Fruit fly (Drosophila melanogaster): ENCODE measurements around the gene Ras64B.
A peak's percentile ranks its signal among the peaks of the same experiment; 100 is the strongest.

Ras64B gene

DNA sequence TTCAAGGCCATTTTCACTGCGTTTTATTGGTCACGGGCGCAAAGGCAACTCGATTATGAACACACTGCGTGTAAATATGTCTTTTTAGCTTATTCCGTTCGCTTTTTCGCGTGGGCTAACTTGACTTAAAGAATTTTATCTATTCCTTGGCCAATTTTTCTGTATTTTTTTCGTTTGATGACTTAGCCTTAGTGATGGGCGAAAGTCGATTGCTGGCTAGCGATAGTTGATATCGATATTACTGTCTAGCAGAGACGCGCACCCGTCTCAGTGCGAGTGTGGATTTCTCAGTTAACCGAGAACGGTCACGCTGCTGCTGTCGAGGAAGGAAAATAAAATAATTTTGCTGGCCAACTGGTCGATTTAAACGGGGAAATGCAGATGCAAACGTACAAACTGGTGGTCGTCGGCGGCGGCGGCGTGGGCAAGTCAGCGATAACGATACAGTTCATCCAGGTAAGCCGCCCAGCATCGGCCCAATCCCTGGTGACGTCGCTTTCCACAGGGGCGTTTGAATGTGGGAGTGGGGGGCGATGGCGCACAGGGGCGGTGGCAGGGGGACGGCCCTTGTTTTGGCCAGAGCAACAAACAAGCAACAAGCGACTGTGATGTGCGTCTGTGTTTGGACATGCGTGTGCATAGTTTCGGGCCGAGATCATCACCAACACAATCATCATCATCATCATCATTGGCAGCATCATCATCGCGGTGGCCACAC, at the start of gene Ras64B, which contains the start of gene Rop (continued):
- TF ChIP-seq CG3281 (GFP tag; optimal IDR thresholded peaks at IDR 0.05) (no peak), grn (GFP tag; optimal IDR thresholded peaks at IDR 0.05) (no peak), tx (GFP tag; optimal IDR thresholded peaks at IDR 0.05) (no peak), CG4854 (GFP tag; optimal IDR thresholded peaks at IDR 0.05) (peak; percentile 13), ranshi (GFP tag; IDR thresholded peaks at IDR 0.05) (no peak), CG17385 (GFP tag; optimal IDR thresholded peaks at IDR 0.05) (no peak), Side (GFP tag; optimal IDR thresholded peaks at IDR 0.05) (no peak), knrl (GFP tag; IDR thresholded peaks at IDR 0.05; ENCODE audit: partially characterized antibody) (peak; percentile 82), Hey (tag; optimal IDR thresholded peaks at IDR 0.05) (no peak), B-H1 (GFP tag; IDR thresholded peaks at IDR 0.05) (no peak), caup (GFP tag; optimal IDR thresholded peaks at IDR 0.05; ENCODE audit: severe bottlenecking) (peak; percentile 40), ara (GFP tag; IDR thresholded peaks at IDR 0.05) (no peak), CG8765 (GFP tag; IDR thresholded peaks at IDR 0.05) (no peak), trem (tag; optimal IDR thresholded peaks at IDR 0.05) (peak; percentile 74), CoRest (tag; optimal IDR thresholded peaks at IDR 0.05) (peak; percentile 15), repo (GFP tag; optimal IDR thresholded peaks at IDR 0.05) (no peak), trh (GFP tag; optimal IDR thresholded peaks at IDR 0.05) (no peak), CHES-1-like (GFP tag; optimal IDR thresholded peaks at IDR 0.05) (peak; percentile 75), CG9609 (GFP tag; optimal IDR thresholded peaks at IDR 0.05) (no peak), CG5953 (GFP tag; IDR thresholded peaks at IDR 0.05) (no peak), Drgx (GFP tag; IDR thresholded peaks at IDR 0.05) (no peak), CG15514 (GFP tag; optimal IDR thresholded peaks at IDR 0.05) (peak; percentile 79), Hsf (GFP tag; optimal IDR thresholded peaks at IDR 0.05) (no peak), slbo (GFP tag; IDR thresholded peaks at IDR 0.05) (peak; percentile 13; the same call in 1 of the 2 replicates), sug (tag; optimal IDR thresholded peaks at IDR 0.05) (peak; percentile 49), CG17912 (GFP tag; optimal IDR thresholded peaks at IDR 0.05) (no peak), CG10431 (GFP tag; optimal IDR thresholded peaks at IDR 0.05) (no peak), Lpt (GFP tag; optimal IDR thresholded peaks at IDR 0.05) (no peak), fd3F (GFP tag; optimal IDR thresholded peaks at IDR 0.05) (no peak), cas (GFP tag; IDR thresholded peaks at IDR 0.05) (no peak), ken (GFP tag; IDR thresholded peaks at IDR 0.05) (no peak), gfzf (GFP tag; optimal IDR thresholded peaks at IDR 0.05) (peak; percentile 97), CG12942 (GFP tag; optimal IDR thresholded peaks at IDR 0.05) (no peak), CG18011 (GFP tag; optimal IDR thresholded peaks at IDR 0.05) (no peak), CG7987 (GFP tag; optimal IDR thresholded peaks at IDR 0.05) (peak; percentile 32), vfl (GFP tag; optimal IDR thresholded peaks at IDR 0.05) (no peak), lbe (GFP tag; optimal IDR thresholded peaks at IDR 0.05) (no peak), CG13123 (GFP tag; optimal IDR thresholded peaks at IDR 0.05) (no peak), kni (GFP tag; optimal IDR thresholded peaks at IDR 0.05) (no peak), MESR4 (GFP tag; optimal IDR thresholded peaks at IDR 0.05) (peak; percentile 99), CG31388 (GFP tag; optimal IDR thresholded peaks at IDR 0.05) (no peak), stc (GFP tag; IDR thresholded peaks at IDR 0.05) (no peak), twi (tag; optimal IDR thresholded peaks at IDR 0.05) (peak; percentile 0), gcm2 (GFP tag; optimal IDR thresholded peaks at IDR 0.05) (no peak), gce (GFP tag; IDR thresholded peaks at IDR 0.05) (no peak; the same call in 2 of the 3 replicates), pita (GFP tag; optimal IDR thresholded peaks at IDR 0.05) (peak; percentile 71), wdn (GFP tag; IDR thresholded peaks at IDR 0.05) (no peak), Nf-YC (tag; optimal IDR thresholded peaks at IDR 0.05) (peak; percentile 75), org-1 (GFP tag; optimal IDR thresholded peaks at IDR 0.05) (no peak), gcm (GFP tag; optimal IDR thresholded peaks at IDR 0.05) (peak; percentile 36), ssp (GFP tag; IDR thresholded peaks at IDR 0.05) (no peak)

All from whole organism, embryonic.